Worm (Caenorhabditis elegans): ENCODE results near the gene chl-1.

Gene chl-1

ce11 chrIII:10427882-10428281 is 22.8 kb upstream of the chl-1 start, which contains the start of gene prp-3:
prp-3 (minus strand) TSS chrIII:10427982.
- TF ChIP-seq ama-1 (optimal IDR thresholded peaks at IDR 0.05) = no peak
- no peak for TF ChIP-seq ceh-36 (tag; optimal IDR thresholded peaks at IDR 0.05)

ce11 chrIII:10423906-10424305 is 18.9 kb upstream of the chl-1 start, which contains the start of gene M03C11.6:
M03C11.6 (minus strand) TSS chrIII:10424006.
- TF ChIP-seq scrt-1 (GFP tag; IDR thresholded peaks at IDR 0.05) = no peak

ce11 chrIII:10421680-10422079 is 16.6 kb upstream of the chl-1 start:
- TF ChIP-seq sea-1 (GFP tag; conservative IDR thresholded peaks at IDR 0.05) (no peak), B0310.2 (tag; optimal IDR thresholded peaks at IDR 0.05) (no peak), ceh-36 (tag; optimal IDR thresholded peaks at IDR 0.05) (no peak), ceh-13 (GFP tag; optimal IDR thresholded peaks at IDR 0.05) (no peak), aly-1 (tag; optimal IDR thresholded peaks at IDR 0.05) (no peak), tra-4 (tag; optimal IDR thresholded peaks at IDR 0.05) (no peak), tbx-37 (GFP tag; conservative IDR thresholded peaks at IDR 0.05) (no peak), hmg-4 (GFP tag; optimal IDR thresholded peaks at IDR 0.05) (no peak), pes-1 (GFP tag; IDR thresholded peaks at IDR 0.05) (no peak), ets-7 (tag; optimal IDR thresholded peaks at IDR 0.05) (no peak), scrt-1 (GFP tag; IDR thresholded peaks at IDR 0.05) (no peak), tbx-11 (GFP tag; IDR thresholded peaks at IDR 0.05) (no peak), flt-1 (GFP tag; IDR thresholded peaks at IDR 0.05) (no peak), hnd-1 (tag; optimal IDR thresholded peaks at IDR 0.05) (no peak), F13C5.2 (tag; optimal IDR thresholded peaks at IDR 0.05) (no peak), ama-1 (optimal IDR thresholded peaks at IDR 0.05) (no peak), hmbx-1 (tag; optimal IDR thresholded peaks at IDR 0.05) (no peak)

ce11 chrIII:10415822-10416221 is 10.8 kb upstream of the chl-1 start, which contains the start of gene ymel-1:
ymel-1 (plus strand) TSS chrIII:10416139.
- TF ChIP-seq hmbx-1 (tag; optimal IDR thresholded peaks at IDR 0.05) (no peak), pes-1 (GFP tag; IDR thresholded peaks at IDR 0.05) (0 out of 2 replicates have a peak, but pooled peaks have one; percentile 14), ets-7 (tag; optimal IDR thresholded peaks at IDR 0.05) (no peak), hmg-4 (GFP tag; optimal IDR thresholded peaks at IDR 0.05) (peak; percentile 29), F13C5.2 (tag; optimal IDR thresholded peaks at IDR 0.05) (no peak)

- TF ChIP-seq B0310.2 (tag; optimal IDR thresholded peaks at IDR 0.05) (no peak), scrt-1 (GFP tag; IDR thresholded peaks at IDR 0.05) (no peak), ceh-13 (GFP tag; optimal IDR thresholded peaks at IDR 0.05) (no peak), hmbx-1 (tag; optimal IDR thresholded peaks at IDR 0.05) (no peak), ama-1 (optimal IDR thresholded peaks at IDR 0.05) (no peak), sea-1 (GFP tag; conservative IDR thresholded peaks at IDR 0.05) (no peak), ets-7 (tag; optimal IDR thresholded peaks at IDR 0.05) (no peak), pes-1 (GFP tag; IDR thresholded peaks at IDR 0.05) (no peak), hmg-4 (GFP tag; optimal IDR thresholded peaks at IDR 0.05) (no peak), ceh-36 (tag; optimal IDR thresholded peaks at IDR 0.05) (no peak), tbx-11 (GFP tag; IDR thresholded peaks at IDR 0.05) (no peak), tra-4 (tag; optimal IDR thresholded peaks at IDR 0.05) (no peak), flt-1 (GFP tag; IDR thresholded peaks at IDR 0.05) (no peak), aly-1 (tag; optimal IDR thresholded peaks at IDR 0.05) (no peak), tbx-37 (GFP tag; conservative IDR thresholded peaks at IDR 0.05) (no peak), F13C5.2 (tag; optimal IDR thresholded peaks at IDR 0.05) (no peak), hnd-1 (tag; optimal IDR thresholded peaks at IDR 0.05) (no peak)
Observed at ce11 chrIII:10407198-10407663, 2.2 kb upstream of the chl-1 start, which contains the start of gene hat-1. hat-1 (minus strand) TSS chrIII:10407248.

DNA sequence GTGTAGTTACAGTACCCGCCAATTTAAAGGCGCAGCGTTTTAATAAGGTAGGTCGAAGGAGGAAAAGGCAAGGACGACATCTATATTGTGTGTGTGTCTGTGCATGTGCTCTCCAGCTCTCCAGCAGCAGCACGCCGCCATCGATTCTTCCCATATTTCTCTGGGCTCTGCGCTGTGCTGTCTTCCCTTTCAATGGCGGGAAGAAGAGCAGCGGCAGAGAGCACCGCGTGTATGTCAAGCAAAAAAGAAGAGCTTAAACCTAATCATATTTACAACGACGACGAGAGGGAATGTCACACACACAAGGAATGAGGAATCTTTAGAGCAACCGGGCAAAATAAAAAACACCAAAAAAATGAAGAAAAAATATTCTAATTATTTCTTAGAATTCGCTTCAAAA is 6.1 kb downstream of the chl-1 start:
- TF ChIP-seq ets-7 (tag; optimal IDR thresholded peaks at IDR 0.05) = no peak
- TF ChIP-seq scrt-1 (GFP tag; IDR thresholded peaks at IDR 0.05) = no peak
- no peak for TF ChIP-seq hmg-4 (GFP tag; optimal IDR thresholded peaks at IDR 0.05)
- TF ChIP-seq tra-4 (tag; optimal IDR thresholded peaks at IDR 0.05) = no peak

ce11 chrIII:10396891-10397502 is 8.0 kb downstream of the chl-1 start:
- TF ChIP-seq ceh-36 (tag; optimal IDR thresholded peaks at IDR 0.05) = no peak
- no peak for TF ChIP-seq hmg-4 (GFP tag; optimal IDR thresholded peaks at IDR 0.05)
- TF ChIP-seq tra-4 (tag; optimal IDR thresholded peaks at IDR 0.05) = no peak
- TF ChIP-seq pes-1 (GFP tag; IDR thresholded peaks at IDR 0.05) = no peak
- no peak for TF ChIP-seq hmbx-1 (tag; optimal IDR thresholded peaks at IDR 0.05)
- no peak for TF ChIP-seq hnd-1 (tag; optimal IDR thresholded peaks at IDR 0.05)
- no peak for TF ChIP-seq tbx-11 (GFP tag; IDR thresholded peaks at IDR 0.05)
- TF ChIP-seq flt-1 (GFP tag; IDR thresholded peaks at IDR 0.05) = no peak
- no peak for TF ChIP-seq ceh-13 (GFP tag; optimal IDR thresholded peaks at IDR 0.05)
- TF ChIP-seq B0310.2 (tag; optimal IDR thresholded peaks at IDR 0.05) = no peak
- TF ChIP-seq F13C5.2 (tag; optimal IDR thresholded peaks at IDR 0.05) = no peak
- TF ChIP-seq sea-1 (GFP tag; conservative IDR thresholded peaks at IDR 0.05) = no peak
- no peak for TF ChIP-seq tbx-37 (GFP tag; conservative IDR thresholded peaks at IDR 0.05)
- no peak for TF ChIP-seq ets-7 (tag; optimal IDR thresholded peaks at IDR 0.05)
- no peak for TF ChIP-seq scrt-1 (GFP tag; IDR thresholded peaks at IDR 0.05)
- TF ChIP-seq aly-1 (tag; optimal IDR thresholded peaks at IDR 0.05) = no peak
- no peak for TF ChIP-seq ama-1 (optimal IDR thresholded peaks at IDR 0.05)

DNA sequence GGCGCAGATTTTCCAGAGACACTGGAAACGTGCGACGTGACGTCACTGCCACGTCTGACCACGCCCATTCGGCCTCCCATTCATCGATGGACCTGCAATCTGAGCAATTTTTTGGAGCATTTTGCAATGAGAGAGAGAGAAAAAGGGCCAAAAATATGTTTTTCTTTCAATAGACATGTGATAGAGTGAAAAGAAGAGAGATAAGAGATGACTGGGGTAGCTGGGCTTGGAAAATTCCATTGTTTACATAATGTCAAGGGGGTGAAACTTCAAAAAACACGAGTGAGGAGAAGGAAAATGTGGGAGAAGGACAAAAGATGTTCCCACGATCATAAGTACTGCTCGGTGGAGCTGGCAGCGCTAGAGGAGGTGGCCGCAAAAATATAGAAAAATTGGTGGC is 9.1 kb downstream of the chl-1 start, which contains the start of gene M03C11.1:
TSS of gene M03C11.1 (minus strand) at position 101 of the 400 bp plus-strand sequence.
- TF ChIP-seq hmg-4 (GFP tag; optimal IDR thresholded peaks at IDR 0.05) (no peak), hnd-1 (tag; optimal IDR thresholded peaks at IDR 0.05) (no peak), aly-1 (tag; optimal IDR thresholded peaks at IDR 0.05) (no peak), ets-7 (tag; optimal IDR thresholded peaks at IDR 0.05) (no peak), ama-1 (optimal IDR thresholded peaks at IDR 0.05) (no peak), tbx-37 (GFP tag; conservative IDR thresholded peaks at IDR 0.05) (no peak), hmbx-1 (tag; optimal IDR thresholded peaks at IDR 0.05) (no peak), tbx-11 (GFP tag; IDR thresholded peaks at IDR 0.05) (no peak), sea-1 (GFP tag; conservative IDR thresholded peaks at IDR 0.05) (no peak), ceh-36 (tag; optimal IDR thresholded peaks at IDR 0.05) (no peak), B0310.2 (tag; optimal IDR thresholded peaks at IDR 0.05) (no peak), tra-4 (tag; optimal IDR thresholded peaks at IDR 0.05) (no peak), scrt-1 (GFP tag; IDR thresholded peaks at IDR 0.05) (no peak), F13C5.2 (tag; optimal IDR thresholded peaks at IDR 0.05) (no peak), pes-1 (GFP tag; IDR thresholded peaks at IDR 0.05) (no peak)
